Worm (Caenorhabditis elegans): ENCODE data around the gene K09C6.2.

ce11 chrV:817182-817581 lies 39.5 kb upstream of the K09C6.2 start, which contains the start of gene R13D11.1:
- TF ChIP-seq nhr-237 (tag; optimal IDR thresholded peaks at IDR 0.05) (no peak), nhr-76 (tag; optimal IDR thresholded peaks at IDR 0.05) (no peak), elt-2 (tag; optimal IDR thresholded peaks at IDR 0.05) (no peak), mdl-1 (tag; optimal IDR thresholded peaks at IDR 0.05) (no peak), pha-4 (tag; optimal IDR thresholded peaks at IDR 0.05) (no peak), unc-62 (GFP tag; optimal IDR thresholded peaks at IDR 0.05) (no peak), egl-27 (tag; optimal IDR thresholded peaks at IDR 0.05) (no peak), aly-2 (tag; optimal IDR thresholded peaks at IDR 0.05) (no peak), unc-39 (tag; optimal IDR thresholded peaks at IDR 0.05) (no peak), ceh-82 (tag; optimal IDR thresholded peaks at IDR 0.05) (no peak), daf-12 (tag; optimal IDR thresholded peaks at IDR 0.05) (no peak), zag-1 (tag; optimal IDR thresholded peaks at IDR 0.05) (no peak), ama-1 (optimal IDR thresholded peaks at IDR 0.05) (no peak), sea-2 (GFP tag; optimal IDR thresholded peaks at IDR 0.05) (no peak)

Data from whole organism, L3 larva.